Fruit fly (Drosophila melanogaster) whole organism, embryonic: ENCODE results near the gene CG10365.

Experiments
- ATbp ChIP-seq: fragments of 200-800 bp; sonication (Bioruptor generic); optimal IDR thresholded peaks from 2 replicates; lab custom pipeline; 2017; ENCODE audit warnings: missing biosample characterization, mild to moderate bottlenecking, missing genetic modification characterization, missing genetic modification reagents
- Ada2b ChIP-seq: fragments of 200-800 bp; sonication (Bioruptor generic); IDR thresholded peaks from 2 replicates; pipeline ENCODE4 v1.3.6; 2022; ENCODE audit warnings: missing biosample characterization, missing genetic modification characterization
- B-H2 ChIP-seq: fragments of 200-800 bp; sonication (Bioruptor generic); optimal IDR thresholded peaks from 2 replicates; lab custom pipeline; 2018; ENCODE audit warnings: missing biosample characterization, mild to moderate bottlenecking, missing genetic modification characterization
- CG10209 ChIP-seq: fragments of 200-800 bp; sonication (Bioruptor generic); optimal IDR thresholded peaks from 3 replicates; lab custom pipeline; 2017; ENCODE audit warnings: missing biosample characterization, mild to moderate bottlenecking, missing genetic modification characterization, missing genetic modification reagents
- CG10321 ChIP-seq: fragments of 200-800 bp; sonication (Bioruptor generic); IDR thresholded peaks from 2 replicates; pipeline ENCODE4 v1.3.6; 2022; ENCODE audit warnings: missing biosample characterization, missing genetic modification characterization
- CG1233 ChIP-seq: fragments of 200-800 bp; sonication (Bioruptor generic); optimal IDR thresholded peaks from 4 replicates; lab custom pipeline; 2018; ENCODE audit warnings: missing biosample characterization, mild to moderate bottlenecking, missing genetic modification characterization
- CG13296 ChIP-seq: fragments of 200-800 bp; sonication (Bioruptor generic); optimal IDR thresholded peaks from 3 replicates; lab custom pipeline; 2018; ENCODE audit warnings: missing biosample characterization, mild to moderate bottlenecking, missing genetic modification characterization
- CG14014 ChIP-seq: fragments of 200-800 bp; sonication (Bioruptor generic); IDR thresholded peaks from 2 replicates; pipeline ENCODE4 v1.3.6; 2022; ENCODE audit warnings: missing biosample characterization, missing genetic modification characterization
- CG15514 ChIP-seq: fragments of 200-800 bp; sonication (Bioruptor generic); optimal IDR thresholded peaks from 3 replicates; lab custom pipeline; 2017; ENCODE audit warnings: missing biosample characterization, missing genetic modification characterization, mild to moderate bottlenecking, moderate library complexity, missing genetic modification reagents
- CG17361 ChIP-seq: fragments of 200-800 bp; sonication (Bioruptor generic); IDR thresholded peaks from 3 replicates; pipeline ENCODE4 v1.3.6; 2022; ENCODE audit warnings: missing biosample characterization, missing genetic modification characterization
- CG17568 ChIP-seq: fragments of 200-800 bp; sonication (Bioruptor generic); optimal IDR thresholded peaks from 2 replicates; lab custom pipeline; 2018; ENCODE audit warnings: missing biosample characterization, mild to moderate bottlenecking, missing genetic modification characterization, moderate library complexity
- CG18599 ChIP-seq: fragments of 200-800 bp; sonication (Bioruptor generic); optimal IDR thresholded peaks from 3 replicates; lab custom pipeline; 2017; ENCODE audit warnings: missing biosample characterization, missing genetic modification characterization, mild to moderate bottlenecking, moderate library complexity, missing genetic modification reagents
- CG30431 ChIP-seq: fragments of 200-800 bp; sonication (Bioruptor generic); optimal IDR thresholded peaks from 2 replicates; lab custom pipeline; 2017; ENCODE audit warnings: missing biosample characterization, missing genetic modification characterization
- CG3065 ChIP-seq: fragments of 200-800 bp; sonication (Bioruptor generic); optimal IDR thresholded peaks from 2 replicates; lab custom pipeline; 2016; ENCODE audit warnings: missing biosample characterization, missing genetic modification characterization
- CG32772 ChIP-seq: fragments of 200-800 bp; sonication (Bioruptor generic); IDR thresholded peaks from 2 replicates; pipeline ENCODE4 v1.3.6; 2022; ENCODE audit warnings: missing biosample characterization, missing genetic modification characterization
- CG3281 ChIP-seq: fragments of 200-800 bp; sonication (Bioruptor generic); optimal IDR thresholded peaks from 3 replicates; lab custom pipeline; 2017; ENCODE audit warnings: missing biosample characterization, mild to moderate bottlenecking, missing genetic modification characterization
- CG4328 ChIP-seq: fragments of 200-800 bp; sonication (Bioruptor generic); optimal IDR thresholded peaks from 3 replicates; lab custom pipeline; 2017; ENCODE audit warnings: missing biosample characterization, missing genetic modification reagents, missing genetic modification characterization
- CG4730 ChIP-seq: fragments of 200-800 bp; sonication (Bioruptor generic); IDR thresholded peaks from 2 replicates; pipeline ENCODE4 v1.3.6; 2022; ENCODE audit warnings: missing biosample characterization, missing genetic modification characterization
- CG5180 ChIP-seq: fragments of 200-800 bp; sonication (Bioruptor generic); optimal IDR thresholded peaks from 3 replicates; lab custom pipeline; 2017; ENCODE audit warnings: missing biosample characterization, missing genetic modification characterization, mild to moderate bottlenecking, moderate library complexity, missing genetic modification reagents
- CG6765 ChIP-seq: fragments of 200-800 bp; sonication (Bioruptor generic); optimal IDR thresholded peaks from 3 replicates; lab custom pipeline; 2017; ENCODE audit warnings: missing biosample characterization, mild to moderate bottlenecking, missing genetic modification characterization
- CG6854 ChIP-seq: fragments of 200-800 bp; sonication (Bioruptor generic); optimal IDR thresholded peaks from 3 replicates; lab custom pipeline; 2017; ENCODE audit warnings: missing biosample characterization, mild to moderate bottlenecking, missing genetic modification characterization
- CG9215 ChIP-seq: fragments of 200-800 bp; sonication (Bioruptor generic); IDR thresholded peaks from 2 replicates; pipeline ENCODE4 v1.3.6; 2022; ENCODE audit warnings: missing biosample characterization, missing genetic modification characterization
- CG9876 ChIP-seq: fragments of 200-800 bp; sonication (Bioruptor generic); optimal IDR thresholded peaks from 2 replicates; lab custom pipeline; 2016; ENCODE audit warnings: missing biosample characterization, missing genetic modification characterization
- Drgx ChIP-seq: fragments of 200-800 bp; sonication (Bioruptor generic); IDR thresholded peaks from 2 replicates; pipeline ENCODE4 v1.3.6; 2022; ENCODE audit warnings: missing biosample characterization, missing genetic modification characterization
- E2f2 ChIP-seq: fragments of 200-800 bp; sonication (Bioruptor generic); IDR thresholded peaks from 2 replicates; pipeline ENCODE4 v1.3.6; 2022; ENCODE audit warnings: missing biosample characterization, missing genetic modification characterization
- Gug ChIP-seq: fragments of 200-800 bp; sonication (Bioruptor generic); IDR thresholded peaks from 4 replicates; pipeline ENCODE4 v1.3.6; 2022; ENCODE audit warnings: missing biosample characterization, missing genetic modification characterization
- HLH54F ChIP-seq: fragments of 200-800 bp; sonication (Bioruptor generic); optimal IDR thresholded peaks from 3 replicates; lab custom pipeline; 2016; ENCODE audit warnings: missing biosample characterization, missing genetic modification characterization
- Hey ChIP-seq: fragments of 200-800 bp; sonication (Bioruptor generic); optimal IDR thresholded peaks from 3 replicates; lab custom pipeline; 2018; ENCODE audit warnings: missing biosample characterization, mild to moderate bottlenecking, missing genetic modification characterization
- Hr51 ChIP-seq, 2 experiments: fragments of 200-800 bp; sonication (Bioruptor generic); optimal IDR thresholded peaks; 2 replicates in 1 of 2; 3 replicates in 1 of 2; lab custom pipeline; 2016 to 2018; ENCODE audit warnings: missing biosample characterization in 2 of 2, missing genetic modification characterization in 2 of 2, mild to moderate bottlenecking in 1 of 2, moderate library complexity in 1 of 2
- Max ChIP-seq: fragments of 200-800 bp; sonication (Bioruptor generic); optimal IDR thresholded peaks from 2 replicates; lab custom pipeline; 2016; ENCODE audit warnings: missing biosample characterization, mild to moderate bottlenecking, missing genetic modification characterization
- Rfx ChIP-seq: fragments of 200-800 bp; sonication (Bioruptor generic); IDR thresholded peaks from 2 replicates; pipeline ENCODE4 v1.3.6; 2022; ENCODE audit warnings: missing biosample characterization, missing genetic modification characterization
- Xrp1 ChIP-seq: fragments of 200-800 bp; sonication (Bioruptor generic); IDR thresholded peaks from 2 replicates; pipeline ENCODE4 v1.3.6; 2022; ENCODE audit warnings: missing biosample characterization, missing genetic modification characterization
- ase ChIP-seq: fragments of 200-800 bp; sonication (Bioruptor generic); IDR thresholded peaks from 3 replicates; pipeline ENCODE4 v1.3.6; 2022; ENCODE audit warnings: missing biosample characterization, missing genetic modification characterization
- cato ChIP-seq: fragments of 200-800 bp; sonication (Bioruptor generic); optimal IDR thresholded peaks from 2 replicates; lab custom pipeline; 2016; ENCODE audit warnings: missing biosample characterization, missing genetic modification characterization, borderline replicate concordance
- dysf ChIP-seq: fragments of 200-800 bp; sonication (Bioruptor generic); IDR thresholded peaks from 3 replicates; pipeline ENCODE4 v1.3.6; 2022; ENCODE audit warnings: missing biosample characterization, missing genetic modification characterization
- ewg ChIP-seq: fragments of 200-800 bp; sonication (Bioruptor generic); optimal IDR thresholded peaks from 3 replicates; lab custom pipeline; 2017; ENCODE audit warnings: mild to moderate bottlenecking, missing biosample characterization, missing genetic modification reagents, missing genetic modification characterization
- gfzf ChIP-seq: fragments of 200-800 bp; sonication (Bioruptor generic); optimal IDR thresholded peaks from 2 replicates; lab custom pipeline; 2016; ENCODE audit warnings: missing biosample characterization, mild to moderate bottlenecking, missing genetic modification characterization, moderate library complexity
- gsb ChIP-seq: fragments of 200-800 bp; sonication (Bioruptor generic); IDR thresholded peaks from 2 replicates; pipeline ENCODE4 v1.3.6; 2022; ENCODE audit warnings: missing biosample characterization, missing genetic modification characterization
- hth ChIP-seq: fragments of >200 bp; optimal IDR thresholded peaks from 2 replicates; lab custom pipeline; 2017; ENCODE audit warnings: inconsistent platforms
- lmd ChIP-seq: fragments of 200-800 bp; sonication (Bioruptor generic); IDR thresholded peaks from 2 replicates; pipeline ENCODE4 v1.3.6; 2022; ENCODE audit warnings: missing biosample characterization, missing genetic modification characterization
- mirr ChIP-seq: fragments of 200-800 bp; sonication (Bioruptor generic); optimal IDR thresholded peaks from 3 replicates; lab custom pipeline; 2018; ENCODE audit warnings: missing biosample characterization, mild to moderate bottlenecking, missing genetic modification characterization
- nmo ChIP-seq: fragments of 200-800 bp; sonication (Bioruptor generic); optimal IDR thresholded peaks from 2 replicates; lab custom pipeline; 2018; ENCODE audit warnings: missing biosample characterization, mild to moderate bottlenecking, missing genetic modification characterization, moderate library complexity
- onecut ChIP-seq: fragments of 200-800 bp; sonication (Bioruptor generic); IDR thresholded peaks from 2 replicates; pipeline ENCODE4 v1.3.6; 2022; ENCODE audit warnings: missing biosample characterization, missing genetic modification characterization
- org-1 ChIP-seq: fragments of 200-800 bp; sonication (Bioruptor generic); optimal IDR thresholded peaks from 2 replicates; lab custom pipeline; 2017; ENCODE audit warnings: missing biosample characterization, missing genetic modification characterization
- pzg ChIP-seq: fragments of 200-800 bp; sonication (Bioruptor generic); optimal IDR thresholded peaks from 3 replicates; lab custom pipeline; 2018; ENCODE audit warnings: missing biosample characterization, mild to moderate bottlenecking, missing genetic modification characterization, moderate library complexity
- ranshi ChIP-seq: fragments of 200-800 bp; sonication (Bioruptor generic); IDR thresholded peaks from 2 replicates; pipeline ENCODE4 v1.3.6; 2022; ENCODE audit warnings: missing biosample characterization, missing genetic modification characterization
- sqz ChIP-seq: fragments of 200-800 bp; sonication (Bioruptor generic); optimal IDR thresholded peaks from 3 replicates; lab custom pipeline; 2018; ENCODE audit warnings: missing biosample characterization, mild to moderate bottlenecking, missing genetic modification characterization
- tgo ChIP-seq: fragments of 200-800 bp; sonication (Bioruptor generic); IDR thresholded peaks from 3 replicates; pipeline ENCODE4 v1.3.6; 2022; ENCODE audit warnings: missing biosample characterization, missing genetic modification characterization
- tup ChIP-seq: fragments of 200-800 bp; sonication (Bioruptor generic); optimal IDR thresholded peaks from 2 replicates; lab custom pipeline; 2016; ENCODE audit warnings: missing biosample characterization, mild to moderate bottlenecking, missing genetic modification characterization, moderate library complexity
- unpg ChIP-seq: fragments of 200-800 bp; sonication (Bioruptor generic); optimal IDR thresholded peaks from 3 replicates; lab custom pipeline; 2018; ENCODE audit warnings: missing biosample characterization, mild to moderate bottlenecking, missing genetic modification characterization, moderate library complexity
- vfl ChIP-seq: fragments of 200-800 bp; sonication (Bioruptor generic); optimal IDR thresholded peaks from 2 replicates; lab custom pipeline; 2016; ENCODE audit warnings: missing biosample characterization, missing genetic modification characterization

The CG10365 gene

dm6 chr3R:23729066-23729465, 5.9 kb downstream of the CG10365 start (continued):
- TF ChIP-seq CG10209 (GFP tag; lab: Kevin White, UChicago) (peak; percentile 40), Drgx (GFP tag; lab: Robert Waterston, UW) (no peak), vfl (peak; percentile 3), CG17568 (GFP tag; lab: Kevin White, UChicago) (peak; percentile 59), CG5180 (GFP tag; lab: Kevin White, UChicago) (peak; percentile 3), onecut (GFP tag; lab: Robert Waterston, UW) (peak; percentile 21), CG9876 (GFP tag; lab: Kevin White, UChicago) (no peak), ase (GFP tag; lab: Robert Waterston, UW) (no peak), CG4730 (GFP tag; lab: Robert Waterston, UW) (no peak), Gug (GFP tag; lab: Robert Waterston, UW) (no peak), unpg (GFP tag; lab: Kevin White, UChicago) (peak; percentile 40), lmd (GFP tag; lab: Robert Waterston, UW) (no peak), CG18599 (GFP tag; lab: Kevin White, UChicago) (peak; percentile 86), hth (lab: Kevin White, UChicago) (no peak), CG6765 (GFP tag; lab: Kevin White, UChicago) (peak; percentile 69), Max (no peak), B-H2 (GFP tag; lab: Kevin White, UChicago) (peak; percentile 81), CG13296 (peak; percentile 81), ATbp (peak; percentile 54), CG14014 (GFP tag; lab: Robert Waterston, UW) (no peak; the same call in 1 of the 2 replicates), CG10321 (GFP tag; lab: Robert Waterston, UW) (no peak), Hey (peak; percentile 57), Rfx (GFP tag; lab: Robert Waterston, UW) (peak; percentile 48; the same call in 1 of the 2 replicates), CG15514 (GFP tag; lab: Kevin White, UChicago) (peak; percentile 62), HLH54F (no peak), cato (GFP tag; lab: Kevin White, UChicago) (no peak), org-1 (GFP tag; lab: Kevin White, UChicago) (peak; percentile 34), ranshi (0 out of 2 replicates have a peak, but pooled peaks have one; percentile 32), CG4328 (peak; percentile 54), gsb (GFP tag; lab: Robert Waterston, UW) (no peak), CG30431 (GFP tag; lab: Kevin White, UChicago) (no peak), Hr51 (GFP tag; optimal IDR thresholded peaks at IDR 0.05; lab: Kevin White, UChicago) (peak in 1 of 2 experiments; percentile 12), Xrp1 (GFP tag; lab: Robert Waterston, UW) (peak; percentile 53; the same call in 1 of the 2 replicates), gfzf (GFP tag; lab: Kevin White, UChicago) (no peak), CG6854 (peak; percentile 55), tgo (GFP tag; lab: Robert Waterston, UW) (no peak), sqz (GFP tag; lab: Kevin White, UChicago) (peak; percentile 10), CG17361 (no peak), CG9215 (no peak), CG3065 (GFP tag; lab: Kevin White, UChicago) (no peak), pzg (GFP tag; lab: Kevin White, UChicago) (no peak), Ada2b (GFP tag; lab: Robert Waterston, UW) (no peak), mirr (GFP tag; lab: Kevin White, UChicago) (peak; percentile 89), CG3281 (peak; percentile 72), nmo (GFP tag; lab: Kevin White, UChicago) (no peak), ewg (GFP tag; lab: Kevin White, UChicago) (no peak), CG32772 (GFP tag; lab: Robert Waterston, UW) (no peak), CG1233 (GFP tag; lab: Kevin White, UChicago) (peak; percentile 68), dysf (GFP tag; lab: Robert Waterston, UW) (no peak), E2f2 (no peak), tup (GFP tag; lab: Kevin White, UChicago) (peak; percentile 40)
